Worm (Caenorhabditis elegans) whole organism, L1 larva: ENCODE data around the gene mgl-3.

Experiments used
- ceh-90 ChIP-seq: sonication (generic microtip); optimal IDR thresholded peaks from 2 replicates; lab custom pipeline; 2016; ENCODE audit warnings: missing genetic modification characterization, missing compliant biosample characterization
- egl-27 ChIP-seq, 2 experiments: fragments of 150-350 bp in 1 of 2; sonication (generic microtip); optimal IDR thresholded peaks; 3 replicates each; lab custom pipeline; 2017 to 2018; ENCODE audit warnings: missing biosample characterization in 2 of 2, missing genetic modification characterization in 2 of 2, missing genetic modification reagents in 2 of 2
- elt-2 ChIP-seq: sonication (generic microtip); optimal IDR thresholded peaks from 2 replicates; lab custom pipeline; 2016; ENCODE audit warnings: missing genetic modification characterization, mild to moderate bottlenecking, inconsistent platforms, missing compliant biosample characterization, missing genetic modification reagents
- fkh-10 ChIP-seq: sonication (generic microtip); optimal IDR thresholded peaks from 2 replicates; lab custom pipeline; 2017; ENCODE audit warnings: missing biosample characterization, missing genetic modification reagents, missing genetic modification characterization
- nhr-20 ChIP-seq: sonication (generic microtip); optimal IDR thresholded peaks from 2 replicates; lab custom pipeline; 2016; ENCODE audit warnings: mild to moderate bottlenecking, missing genetic modification characterization, missing compliant biosample characterization
- nhr-77 ChIP-seq: fragments of 150-350 bp; optimal IDR thresholded peaks from 2 replicates; lab custom pipeline; 2014; ENCODE audit warnings: missing biosample characterization, missing genetic modification characterization
- pqm-1 ChIP-seq: sonication (generic microtip); optimal IDR thresholded peaks from 3 replicates; lab custom pipeline; 2017; ENCODE audit warnings: missing biosample characterization, missing genetic modification characterization
- snpc-4 ChIP-seq: fragments of 150-350 bp; optimal IDR thresholded peaks from 2 replicates; lab custom pipeline; 2014; ENCODE audit warnings: missing biosample characterization, missing genetic modification characterization
- tlp-1 ChIP-seq: fragments of 150-350 bp; optimal IDR thresholded peaks from 2 replicates; lab custom pipeline; 2014; ENCODE audit warnings: missing biosample characterization, missing genetic modification characterization
- unc-130 ChIP-seq: fragments of 150-350 bp; optimal IDR thresholded peaks from 2 replicates; lab custom pipeline; 2017; ENCODE audit warnings: missing biosample characterization, missing genetic modification characterization, inconsistent platforms
- unc-62 ChIP-seq: fragments of 150-350 bp; optimal IDR thresholded peaks from 2 replicates; lab custom pipeline; 2014; ENCODE audit warnings: missing biosample characterization, missing genetic modification reagents, missing genetic modification characterization

ce11 chrIV:5396769-5397168, 42.0 kb upstream of the mgl-3 start, which contains the start of gene ZK616.3:
- no peak for TF ChIP-seq ceh-90 (tag; lab: Kevin White, UChicago)
- TF ChIP-seq nhr-20 (tag; lab: Kevin White, UChicago) = no peak
- no peak for TF ChIP-seq fkh-10 (GFP tag; lab: Kevin White, UChicago)
- no peak for TF ChIP-seq unc-62
- TF ChIP-seq elt-2 (tag; lab: Kevin White, UChicago) = no peak
- no peak for TF ChIP-seq pqm-1 (tag; lab: Kevin White, UChicago)
- no peak for TF ChIP-seq tlp-1 (tag; lab: Kevin White, UChicago)
- no peak for TF ChIP-seq snpc-4
- TF ChIP-seq nhr-77 (tag; lab: Kevin White, UChicago) = no peak
- no peak for TF ChIP-seq unc-130 (tag; lab: Kevin White, UChicago)
- TF ChIP-seq egl-27 (tag; optimal IDR thresholded peaks at IDR 0.05; lab: Kevin White, UChicago) = no peak
